Worm (Caenorhabditis elegans): ENCODE measurements around the gene tag-281.

The tag-281 gene

DNA sequence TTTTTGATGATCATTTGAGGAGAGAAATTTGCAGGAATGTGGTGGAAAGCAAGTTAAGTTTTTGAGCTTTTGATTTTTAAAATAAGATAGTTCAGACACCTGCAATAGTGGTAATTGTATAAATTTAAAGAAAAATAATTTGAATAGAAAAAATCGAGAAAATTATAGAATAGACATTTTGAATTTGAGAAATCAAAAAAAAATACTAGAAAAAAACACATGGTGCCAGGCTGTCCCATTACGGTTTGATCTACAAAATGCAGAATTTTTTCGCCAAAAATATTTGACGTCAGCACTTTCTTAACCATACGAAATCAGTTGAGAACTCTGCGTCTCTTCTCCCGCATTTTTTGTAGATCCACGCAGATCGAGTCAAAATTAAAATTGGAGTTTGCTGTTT is 42.0 kb upstream of the tag-281 start, which contains the start of gene sre-27:
TSS of gene sre-27 (minus strand) at position 101 of the 400 bp plus-strand sequence.
- no peak for TF ChIP-seq flh-1 (GFP tag; optimal IDR thresholded peaks at IDR 0.05)
- TF ChIP-seq drap-1 (GFP tag; optimal IDR thresholded peaks at IDR 0.05), result no peak
- TF ChIP-seq blmp-1 (tag; optimal IDR thresholded peaks at IDR 0.05), result no peak

DNA sequence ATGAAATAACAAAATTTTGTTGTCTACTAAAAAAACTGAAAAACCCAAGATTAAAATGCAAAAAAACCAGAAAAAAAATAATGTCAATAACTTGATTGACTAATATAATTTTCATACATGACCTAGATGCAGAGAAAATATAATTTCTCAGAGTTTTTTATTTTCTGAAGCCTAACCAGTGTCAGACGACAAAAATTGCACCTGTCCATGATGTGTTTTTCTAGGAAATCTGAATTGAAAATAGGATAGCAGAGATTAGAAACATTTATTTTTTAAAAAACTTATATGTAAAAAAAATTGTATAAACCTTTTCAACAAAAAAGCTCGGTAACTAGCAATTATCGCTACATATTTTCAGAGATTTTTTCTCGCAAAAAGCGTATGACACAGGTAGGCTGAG is 41.6 kb upstream of the tag-281 start:
- TF ChIP-seq nhr-237 (tag; optimal IDR thresholded peaks at IDR 0.05) (no peak), pha-4 (tag; optimal IDR thresholded peaks at IDR 0.05) (no peak), ces-1 (GFP tag; optimal IDR thresholded peaks at IDR 0.05) (no peak)

DNA sequence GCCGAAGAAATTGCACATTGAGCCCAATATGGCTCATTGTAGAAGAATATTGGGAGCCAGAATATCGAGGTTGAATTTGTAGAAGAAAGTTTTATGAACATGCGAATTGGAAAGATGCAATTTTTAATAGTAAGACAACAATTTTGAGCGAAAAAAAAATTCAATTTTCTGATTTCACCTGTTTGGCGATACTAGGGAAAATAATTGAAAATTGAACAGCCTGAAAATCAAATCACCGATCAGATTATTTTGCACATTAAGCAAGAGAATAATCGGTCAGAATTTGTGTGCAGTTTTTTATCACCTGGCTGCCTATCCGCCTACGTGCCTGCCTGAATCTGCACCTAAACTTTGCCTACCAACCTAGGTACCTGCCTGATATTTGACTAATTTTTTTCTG is 39.1 kb upstream of the tag-281 start, which contains the start of gene sre-26:
TSS of gene sre-26 (minus strand) at position 101 of the 400 bp plus-strand sequence.
- no peak for TF ChIP-seq sem-2 (GFP tag; optimal IDR thresholded peaks at IDR 0.05)
- no peak for TF ChIP-seq nhr-76 (tag; optimal IDR thresholded peaks at IDR 0.05)
- no peak for TF ChIP-seq ceh-39 (tag; optimal IDR thresholded peaks at IDR 0.05)
- no peak for TF ChIP-seq mls-2 (tag; optimal IDR thresholded peaks at IDR 0.05)
- TF ChIP-seq elt-3 (tag; optimal IDR thresholded peaks at IDR 0.05), result no peak
- no peak for TF ChIP-seq ham-2 (GFP tag; optimal IDR thresholded peaks at IDR 0.05)
- no peak for TF ChIP-seq unc-62 (GFP tag; optimal IDR thresholded peaks at IDR 0.05)
- TF ChIP-seq elt-1 (tag; optimal IDR thresholded peaks at IDR 0.05; ENCODE audit: borderline replicate concordance, insufficient read depth), result no peak
- no peak for TF ChIP-seq nhr-2 (tag; optimal IDR thresholded peaks at IDR 0.05)
- no peak for TF ChIP-seq hlh-1 (tag; optimal IDR thresholded peaks at IDR 0.05)
- no peak for TF ChIP-seq ceh-43 (GFP tag; optimal IDR thresholded peaks at IDR 0.05)
- TF ChIP-seq sptf-1 (tag; optimal IDR thresholded peaks at IDR 0.05), result no peak
- no peak for TF ChIP-seq nhr-12 (tag; optimal IDR thresholded peaks at IDR 0.05)
- TF ChIP-seq pha-4 (tag; optimal IDR thresholded peaks at IDR 0.05), result no peak

DNA sequence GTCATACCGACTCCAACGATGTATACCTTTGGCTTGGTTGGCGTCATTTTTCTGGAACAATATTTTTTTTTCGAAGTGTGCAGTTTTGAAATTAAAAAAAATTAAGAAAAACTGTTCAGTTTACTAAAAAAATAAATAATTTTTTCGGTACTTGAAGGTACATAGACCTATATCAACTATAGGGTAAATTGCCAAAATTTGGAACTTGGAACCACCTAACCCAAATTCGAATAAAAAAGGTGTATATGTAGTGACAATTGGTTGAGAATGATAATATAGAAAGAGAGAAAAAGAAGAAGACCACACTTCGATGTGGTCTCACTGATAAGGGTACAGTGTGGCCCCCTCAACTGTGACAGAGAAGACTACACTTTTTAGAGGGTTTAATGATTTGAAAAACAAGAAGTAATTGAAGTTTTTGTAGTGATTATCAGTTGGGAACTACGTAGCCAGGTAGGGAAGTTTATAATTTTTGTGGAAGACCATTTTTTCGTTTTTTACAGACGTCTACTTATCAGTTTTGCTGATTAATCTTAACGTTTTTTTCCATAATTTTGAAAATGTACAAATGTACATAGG is 33.8 kb upstream of the tag-281 start, which contains the start of gene daf-22:
TSS of gene daf-22 (minus strand) at position 51 of the 579 bp plus-strand sequence.
- TF ChIP-seq unc-62 (GFP tag; optimal IDR thresholded peaks at IDR 0.05) (no peak), sptf-1 (tag; optimal IDR thresholded peaks at IDR 0.05) (no peak), nhr-2 (tag; optimal IDR thresholded peaks at IDR 0.05) (no peak), ceh-83 (GFP tag; optimal IDR thresholded peaks at IDR 0.05) (no peak), ham-2 (GFP tag; optimal IDR thresholded peaks at IDR 0.05) (no peak), elt-1 (tag; optimal IDR thresholded peaks at IDR 0.05; ENCODE audit: borderline replicate concordance, insufficient read depth) (no peak), lin-13 (tag; optimal IDR thresholded peaks at IDR 0.05) (no peak), M03D4.4 (tag; optimal IDR thresholded peaks at IDR 0.05) (no peak), ztf-11 (tag; optimal IDR thresholded peaks at IDR 0.05) (no peak), lin-32 (GFP tag; optimal IDR thresholded peaks at IDR 0.05) (no peak), pha-4 (tag; optimal IDR thresholded peaks at IDR 0.05) (no peak), mep-1 (tag; optimal IDR thresholded peaks at IDR 0.05) (no peak), elt-3 (tag; optimal IDR thresholded peaks at IDR 0.05) (no peak), drap-1 (GFP tag; optimal IDR thresholded peaks at IDR 0.05) (no peak), ces-1 (GFP tag; optimal IDR thresholded peaks at IDR 0.05) (no peak), bed-3 (GFP tag; optimal IDR thresholded peaks at IDR 0.05) (no peak), ceh-39 (tag; optimal IDR thresholded peaks at IDR 0.05) (no peak)

DNA sequence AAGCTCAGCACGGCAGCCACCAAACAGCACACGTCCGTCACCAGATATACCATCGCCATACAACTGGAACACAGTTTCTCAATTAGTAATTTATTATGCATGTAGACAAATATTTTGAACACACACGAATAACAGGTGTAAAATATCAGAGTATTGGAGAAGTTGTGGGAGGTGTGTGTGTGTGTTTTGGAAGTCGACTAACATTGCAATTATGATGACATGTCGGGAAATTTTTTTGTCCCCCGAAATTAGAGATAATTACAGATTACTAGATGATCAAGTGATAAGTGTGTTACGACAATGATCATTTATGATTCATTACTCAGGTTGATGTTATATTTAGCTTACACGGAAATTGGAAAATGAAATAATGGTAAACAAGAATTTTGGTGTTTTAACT is 29.8 kb upstream of the tag-281 start, which contains the start of gene Y57A10C.8:
TSS of gene Y57A10C.8 (minus strand) at position 101 of the 400 bp plus-strand sequence.
- TF ChIP-seq unc-62 (GFP tag; optimal IDR thresholded peaks at IDR 0.05) (no peak), sem-2 (GFP tag; optimal IDR thresholded peaks at IDR 0.05) (no peak), snpc-4 (tag; optimal IDR thresholded peaks at IDR 0.05) (no peak), ztf-11 (tag; optimal IDR thresholded peaks at IDR 0.05) (no peak), ceh-39 (tag; optimal IDR thresholded peaks at IDR 0.05) (no peak), tbx-8 (GFP tag; optimal IDR thresholded peaks at IDR 0.05) (no peak), ceh-43 (GFP tag; optimal IDR thresholded peaks at IDR 0.05) (no peak), lin-32 (GFP tag; optimal IDR thresholded peaks at IDR 0.05) (no peak), pha-4 (tag; optimal IDR thresholded peaks at IDR 0.05) (no peak), unc-120 (tag; optimal IDR thresholded peaks at IDR 0.05; ENCODE audit: poor library complexity, severe bottlenecking) (no peak), cnd-1 (tag; optimal IDR thresholded peaks at IDR 0.05) (no peak), lin-13 (tag; optimal IDR thresholded peaks at IDR 0.05) (no peak), ham-2 (GFP tag; optimal IDR thresholded peaks at IDR 0.05) (no peak), elt-1 (tag; optimal IDR thresholded peaks at IDR 0.05; ENCODE audit: borderline replicate concordance, insufficient read depth) (no peak), blmp-1 (tag; optimal IDR thresholded peaks at IDR 0.05) (no peak)
